Fruit fly (Drosophila melanogaster) whole organism, embryonic: ENCODE results near the gene tral.
A peak's percentile ranks its signal among the peaks of the same experiment; 100 is the strongest.

ENCODE experiments used
- CG11085 ChIP-seq: fragments of 200-800 bp; sonication (Bioruptor generic); IDR thresholded peaks from 2 replicates; pipeline ENCODE4 v1.3.6; 2022; ENCODE audit warnings: missing biosample characterization, missing genetic modification characterization
- CG14441 ChIP-seq: fragments of 200-800 bp; sonication (Bioruptor generic); IDR thresholded peaks from 2 replicates; pipeline ENCODE4 v1.3.6; 2022; ENCODE audit warnings: missing biosample characterization, missing genetic modification characterization
- CG14710 ChIP-seq: fragments of 200-800 bp; sonication (Bioruptor generic); optimal IDR thresholded peaks from 3 replicates; lab custom pipeline; 2019; ENCODE audit warnings: missing biosample characterization, mild to moderate bottlenecking, missing genetic modification characterization, moderate library complexity
- CG15601 ChIP-seq: fragments of 200-800 bp; sonication (Bioruptor generic); optimal IDR thresholded peaks from 3 replicates; lab custom pipeline; 2019; ENCODE audit warnings: missing biosample characterization, mild to moderate bottlenecking, missing genetic modification characterization, moderate library complexity
- CG17612 ChIP-seq: fragments of 200-800 bp; sonication (Bioruptor generic); IDR thresholded peaks from 2 replicates; pipeline ENCODE4 v1.3.6; 2022; ENCODE audit warnings: missing biosample characterization, missing genetic modification characterization
- CG1792 ChIP-seq: fragments of 200-800 bp; sonication (Bioruptor generic); optimal IDR thresholded peaks from 2 replicates; lab custom pipeline; 2016; ENCODE audit warnings: missing biosample characterization, missing genetic modification characterization
- CG2678 ChIP-seq: fragments of 200-800 bp; sonication (Bioruptor generic); optimal IDR thresholded peaks from 3 replicates; lab custom pipeline; 2019; ENCODE audit warnings: missing biosample characterization, mild to moderate bottlenecking, missing genetic modification characterization, moderate library complexity
- CG2712 ChIP-seq: fragments of 200-800 bp; optimal IDR thresholded peaks from 3 replicates; lab custom pipeline; 2019; ENCODE audit warnings: missing biosample characterization, mild to moderate bottlenecking, missing genetic modification characterization, moderate library complexity
- CG30431 ChIP-seq: fragments of 200-800 bp; sonication (Bioruptor generic); optimal IDR thresholded peaks from 2 replicates; lab custom pipeline; 2017; ENCODE audit warnings: missing biosample characterization, missing genetic modification characterization
- CG32767 ChIP-seq: fragments of 200-800 bp; sonication (Bioruptor generic); IDR thresholded peaks from 2 replicates; pipeline ENCODE4 v1.3.6; 2022; ENCODE audit warnings: missing biosample characterization, missing genetic modification characterization
- CG3281 ChIP-seq: fragments of 200-800 bp; sonication (Bioruptor generic); optimal IDR thresholded peaks from 3 replicates; lab custom pipeline; 2017; ENCODE audit warnings: missing biosample characterization, mild to moderate bottlenecking, missing genetic modification characterization
- CG5245 ChIP-seq: fragments of 200-800 bp; sonication (Bioruptor generic); optimal IDR thresholded peaks from 3 replicates; lab custom pipeline; 2016; ENCODE audit warnings: missing biosample characterization, missing genetic modification characterization
- CG7271 ChIP-seq: fragments of 200-800 bp; sonication (Bioruptor generic); optimal IDR thresholded peaks from 2 replicates; lab custom pipeline; 2018; ENCODE audit warnings: missing biosample characterization, mild to moderate bottlenecking, missing genetic modification characterization, moderate library complexity
- CG8281 ChIP-seq: fragments of 200-800 bp; sonication (Bioruptor generic); optimal IDR thresholded peaks from 2 replicates; lab custom pipeline; 2018; ENCODE audit warnings: missing biosample characterization, mild to moderate bottlenecking, missing genetic modification characterization, moderate library complexity
- Camta ChIP-seq: fragments of 200-800 bp; sonication (Bioruptor generic); optimal IDR thresholded peaks from 2 replicates; lab custom pipeline; 2016; ENCODE audit warnings: missing biosample characterization, missing genetic modification characterization
- Dfd ChIP-seq, 2 experiments: fragments of >200 bp; optimal IDR thresholded peaks; 2 replicates each; lab custom pipeline; 2017; ENCODE audit warnings: missing biosample characterization in 2 of 2, missing genetic modification characterization in 2 of 2
- Dip2 ChIP-seq: fragments of 200-800 bp; sonication (Bioruptor generic); IDR thresholded peaks from 2 replicates; pipeline ENCODE4 v1.3.6; 2022; ENCODE audit warnings: missing biosample characterization, missing genetic modification characterization
- Hsf ChIP-seq: fragments of 200-800 bp; sonication (Bioruptor generic); optimal IDR thresholded peaks from 3 replicates; lab custom pipeline; 2016; ENCODE audit warnings: missing biosample characterization, missing genetic modification characterization
- Meics ChIP-seq: fragments of 200-800 bp; sonication (Bioruptor generic); optimal IDR thresholded peaks from 2 replicates; lab custom pipeline; 2017; ENCODE audit warnings: missing biosample characterization, mild to moderate bottlenecking, missing genetic modification characterization
- Mrtf ChIP-seq: fragments of 200-800 bp; sonication (Bioruptor generic); IDR thresholded peaks from 3 replicates; pipeline ENCODE4 v1.3.6; 2022; ENCODE audit warnings: missing biosample characterization, missing genetic modification characterization
- NC2β ChIP-seq: fragments of 200-800 bp; sonication (Bioruptor generic); optimal IDR thresholded peaks from 2 replicates; lab custom pipeline; 2016; ENCODE audit warnings: missing biosample characterization, missing genetic modification characterization
- Nf-YC ChIP-seq: fragments of 200-800 bp; optimal IDR thresholded peaks from 3 replicates; lab custom pipeline; 2019; ENCODE audit warnings: missing biosample characterization, mild to moderate bottlenecking, missing genetic modification characterization, moderate library complexity
- Pdp1 ChIP-seq, 2 experiments: fragments of 200-800 bp; sonication (Bioruptor generic); optimal IDR thresholded peaks; 3 replicates each; lab custom pipeline; 2016; ENCODE audit warnings: missing biosample characterization in 2 of 2, missing genetic modification characterization in 2 of 2, mild to moderate bottlenecking in 1 of 2, moderate library complexity in 1 of 2
- Ptx1 ChIP-seq: fragments of 200-800 bp; sonication (Bioruptor generic); IDR thresholded peaks from 2 replicates; pipeline ENCODE4 v1.3.6; 2022; ENCODE audit warnings: missing biosample characterization, missing genetic modification characterization
- Ravus ChIP-seq: fragments of 200-800 bp; sonication (Bioruptor generic); IDR thresholded peaks from 2 replicates; pipeline ENCODE4 v1.3.6; 2022; ENCODE audit warnings: missing biosample characterization, missing genetic modification characterization
- Taf1 ChIP-seq: fragments of 200-800 bp; sonication (Bioruptor generic); IDR thresholded peaks from 2 replicates; pipeline ENCODE4 v1.3.6; 2022; ENCODE audit warnings: missing biosample characterization, missing genetic modification characterization
- ab ChIP-seq: fragments of 200-800 bp; sonication (Bioruptor generic); optimal IDR thresholded peaks from 2 replicates; lab custom pipeline; 2016; ENCODE audit warnings: missing biosample characterization, missing genetic modification characterization
- cg ChIP-seq: fragments of 200-800 bp; sonication (Bioruptor generic); optimal IDR thresholded peaks from 3 replicates; lab custom pipeline; 2019; ENCODE audit warnings: missing biosample characterization, mild to moderate bottlenecking, missing genetic modification characterization, moderate library complexity
- chinmo ChIP-seq: fragments of 200-800 bp; sonication (Bioruptor generic); IDR thresholded peaks from 4 replicates; pipeline ENCODE4 v1.3.6; 2022; ENCODE audit warnings: missing biosample characterization, missing genetic modification characterization; ENCODE audit not compliant: partially characterized antibody
- crp ChIP-seq, 2 experiments: fragments of 200-800 bp; sonication (Bioruptor generic); optimal IDR thresholded peaks; 2 replicates in 1 of 2; 3 replicates in 1 of 2; lab custom pipeline; 2017; ENCODE audit warnings: missing biosample characterization in 2 of 2, missing genetic modification characterization in 2 of 2, mild to moderate bottlenecking in 1 of 2, moderate library complexity in 1 of 2
- da ChIP-seq: fragments of 200-800 bp; sonication (Bioruptor generic); optimal IDR thresholded peaks from 2 replicates; lab custom pipeline; 2016; ENCODE audit warnings: missing biosample characterization, missing genetic modification characterization
- danr ChIP-seq: fragments of 200-800 bp; sonication (Bioruptor generic); IDR thresholded peaks from 2 replicates; pipeline ENCODE4 v1.3.6; 2022; ENCODE audit warnings: missing biosample characterization, missing genetic modification characterization
- dati ChIP-seq: fragments of 200-800 bp; sonication (Bioruptor generic); IDR thresholded peaks from 2 replicates; pipeline ENCODE4 v1.3.6; 2022; ENCODE audit warnings: missing biosample characterization, missing genetic modification characterization
- ftz-f1 ChIP-seq: fragments of 200-800 bp; sonication (Bioruptor generic); optimal IDR thresholded peaks from 2 replicates; lab custom pipeline; 2016; ENCODE audit warnings: missing biosample characterization, missing genetic modification characterization
- hb ChIP-seq: fragments of 200-800 bp; sonication (Bioruptor generic); IDR thresholded peaks from 3 replicates; pipeline ENCODE4 v1.3.6; 2022; ENCODE audit warnings: missing biosample characterization, missing genetic modification characterization; ENCODE audit not compliant: partially characterized antibody
- inv ChIP-seq: fragments of 200-800 bp; sonication (Bioruptor generic); IDR thresholded peaks from 2 replicates; pipeline ENCODE4 v1.3.6; 2022; ENCODE audit warnings: missing biosample characterization, missing genetic modification characterization; ENCODE audit not compliant: partially characterized antibody
- ken ChIP-seq: fragments of 200-800 bp; sonication (Bioruptor generic); IDR thresholded peaks from 3 replicates; pipeline ENCODE4 v1.3.6; 2022; ENCODE audit warnings: missing biosample characterization, missing genetic modification characterization
- org-1 ChIP-seq: fragments of 200-800 bp; sonication (Bioruptor generic); optimal IDR thresholded peaks from 2 replicates; lab custom pipeline; 2017; ENCODE audit warnings: missing biosample characterization, missing genetic modification characterization
- p53 ChIP-seq: fragments of 200-800 bp; sonication (Bioruptor generic); optimal IDR thresholded peaks from 2 replicates; lab custom pipeline; 2016; ENCODE audit warnings: missing biosample characterization, missing genetic modification characterization
- prd ChIP-seq, 3 experiments: fragments of >200 bp in 2 of 3; fragments of 200-800 bp in 1 of 3; sonication (Bioruptor generic) in 1 of 3; optimal IDR thresholded peaks in 2 of 3; IDR thresholded peaks in 1 of 3; 2 replicates in 2 of 3; 3 replicates in 1 of 3; pipeline versions ENCODE4 v1.3.6 to Lab custom; 2017 to 2022; ENCODE audit warnings: missing biosample characterization in 1 of 3, missing genetic modification characterization in 1 of 3
- psq ChIP-seq: fragments of 200-800 bp; sonication (Bioruptor generic); optimal IDR thresholded peaks from 2 replicates; lab custom pipeline; 2017; ENCODE audit warnings: missing biosample characterization, missing genetic modification characterization
- row ChIP-seq: fragments of 200-800 bp; sonication (Bioruptor generic); IDR thresholded peaks from 3 replicates; pipeline ENCODE4 v1.3.6; 2022; ENCODE audit warnings: missing biosample characterization, missing genetic modification characterization
- shn ChIP-seq: fragments of 200-800 bp; sonication (Bioruptor generic); optimal IDR thresholded peaks from 3 replicates; lab custom pipeline; 2016; ENCODE audit warnings: missing biosample characterization, missing genetic modification characterization
- sr ChIP-seq: fragments of 200-800 bp; sonication (Bioruptor generic); IDR thresholded peaks from 3 replicates; pipeline ENCODE4 v1.3.6; 2022; ENCODE audit warnings: missing biosample characterization, missing genetic modification characterization
- ssp ChIP-seq: fragments of 200-800 bp; sonication (Bioruptor generic); IDR thresholded peaks from 2 replicates; pipeline ENCODE4 v1.3.6; 2022; ENCODE audit warnings: missing biosample characterization, missing genetic modification characterization
- sug ChIP-seq: fragments of 200-800 bp; optimal IDR thresholded peaks from 2 replicates; lab custom pipeline; 2019; ENCODE audit warnings: missing biosample characterization, mild to moderate bottlenecking, missing genetic modification characterization, moderate library complexity
- tna ChIP-seq: fragments of 200-800 bp; sonication (Bioruptor generic); IDR thresholded peaks from 2 replicates; pipeline ENCODE4 v1.3.6; 2022; ENCODE audit warnings: missing biosample characterization, missing genetic modification characterization; ENCODE audit not compliant: partially characterized antibody
- tx ChIP-seq: fragments of 200-800 bp; sonication (Bioruptor generic); optimal IDR thresholded peaks from 2 replicates; lab custom pipeline; 2016; ENCODE audit warnings: missing biosample characterization, missing genetic modification characterization
- zfh2 ChIP-seq: fragments of 200-800 bp; sonication (Bioruptor generic); optimal IDR thresholded peaks from 2 replicates; lab custom pipeline; 2016; ENCODE audit warnings: missing biosample characterization, missing genetic modification characterization

Gene tral

dm6 chr3L:12503865-12504650 is 10.8 kb upstream of the tral start, which contains the start of the genes CG10646 and vih (continued):
- no peak for TF ChIP-seq ab (GFP tag; lab: Kevin White, UChicago)
- no peak for TF ChIP-seq dati (GFP tag; lab: Robert Waterston, UW)
- peak; percentile 63 for TF ChIP-seq row (GFP tag; lab: Robert Waterston, UW)
- peak; percentile 22 for TF ChIP-seq zfh2 (GFP tag; lab: Kevin White, UChicago)
- TF ChIP-seq shn (GFP tag; lab: Kevin White, UChicago), result no peak
- peak; percentile 63 for TF ChIP-seq Nf-YC (tag; lab: Kevin White, UChicago)
- TF ChIP-seq Hsf (GFP tag; lab: Kevin White, UChicago), result peak; percentile 2
- TF ChIP-seq ken (GFP tag; lab: Robert Waterston, UW), result no peak; the same call in 2 of the 3 replicates
- TF ChIP-seq Dip2, result no peak
- peak; percentile 39; the same call in 1 of the 2 replicates for TF ChIP-seq Ptx1 (GFP tag; lab: Robert Waterston, UW)
- TF ChIP-seq Meics, result peak; percentile 70
- no peak for TF ChIP-seq prd (optimal IDR thresholded peaks at IDR 0.05; lab: Kevin White, UChicago)
- TF ChIP-seq prd (GFP tag; IDR thresholded peaks at IDR 0.05; lab: Robert Waterston, UW), result peak; percentile 40; the same call in 1 of the 3 replicates
- no peak for TF ChIP-seq CG5245
- TF ChIP-seq Pdp1 (GFP tag; optimal IDR thresholded peaks at IDR 0.05; lab: Kevin White, UChicago), result peak in 1 of 2 experiments; percentile 28
- peak; percentile 24 for TF ChIP-seq psq (GFP tag; lab: Kevin White, UChicago)
- TF ChIP-seq hb (GFP tag; lab: Robert Waterston, UW), result no peak
- TF ChIP-seq tna (GFP tag; lab: Robert Waterston, UW), result no peak
- no peak for TF ChIP-seq Ravus
- TF ChIP-seq ftz-f1 (GFP tag; lab: Kevin White, UChicago), result peak; percentile 25
- TF ChIP-seq crp (GFP tag; optimal IDR thresholded peaks at IDR 0.05; lab: Kevin White, UChicago), result peak in 1 of 2 experiments; percentile 33
- TF ChIP-seq p53 (GFP tag; lab: Kevin White, UChicago), result no peak
- TF ChIP-seq CG2712 (tag; lab: Kevin White, UChicago), result peak; percentile 73
- no peak for TF ChIP-seq CG30431
- TF ChIP-seq cg, result no peak
- TF ChIP-seq CG2678 (tag; lab: Kevin White, UChicago), result peak; percentile 57
- TF ChIP-seq sug (tag; lab: Kevin White, UChicago), result peak; percentile 45
- no peak for TF ChIP-seq danr
- TF ChIP-seq CG11085 (GFP tag; lab: Robert Waterston, UW), result no peak
- peak; percentile 21 for TF ChIP-seq CG15601 (tag; lab: Kevin White, UChicago)
- TF ChIP-seq Dfd (GFP tag; optimal IDR thresholded peaks at IDR 0.05; lab: Kevin White, UChicago), result no peak
- TF ChIP-seq ssp, result no peak
- TF ChIP-seq da, result no peak
- TF ChIP-seq inv (GFP tag; lab: Robert Waterston, UW), result no peak
- TF ChIP-seq CG32767 (GFP tag; lab: Robert Waterston, UW), result peak; percentile 61; the same call in 1 of the 2 replicates
- peak; percentile 51 for TF ChIP-seq CG7271 (tag; lab: Kevin White, UChicago)
- TF ChIP-seq CG3281 (GFP tag; lab: Kevin White, UChicago), result peak; percentile 48
- no peak for TF ChIP-seq chinmo (GFP tag; lab: Robert Waterston, UW)
- no peak for TF ChIP-seq Mrtf (GFP tag; lab: Robert Waterston, UW)
- no peak for TF ChIP-seq Taf1
- TF ChIP-seq CG14710 (tag; lab: Kevin White, UChicago), result peak; percentile 82
- no peak for TF ChIP-seq CG17612
- no peak for TF ChIP-seq sr (GFP tag; lab: Robert Waterston, UW)
- no peak for TF ChIP-seq org-1
- peak; percentile 29 for TF ChIP-seq Camta
- no peak for TF ChIP-seq CG1792 (GFP tag; lab: Kevin White, UChicago)
- TF ChIP-seq CG14441 (GFP tag; lab: Robert Waterston, UW), result 0 out of 2 replicates have a peak, but pooled peaks have one; percentile 6
- TF ChIP-seq NC2β (GFP tag; lab: Kevin White, UChicago), result no peak
- TF ChIP-seq tx (GFP tag; lab: Kevin White, UChicago), result no peak
- no peak for TF ChIP-seq CG8281 (tag; lab: Kevin White, UChicago)
